Fruit fly (Drosophila melanogaster) whole organism, embryonic: ENCODE measurements around the gene CG31778.

ENCODE experiments used
- Stat92E ChIP-seq, 3 experiments: fragments of >200 bp in 2 of 3; fragments of 200-800 bp in 1 of 3; sonication (Bioruptor generic) in 1 of 3; optimal IDR thresholded peaks; 2 replicates each; lab custom pipeline; 2017 to 2019; ENCODE audit warnings: missing biosample characterization in 3 of 3, missing genetic modification characterization in 3 of 3, mild to moderate bottlenecking in 1 of 3, moderate library complexity in 1 of 3
- dpn ChIP-seq, 2 experiments: fragments of 200-800 bp; sonication (Bioruptor generic); optimal IDR thresholded peaks; 3 replicates each; lab custom pipeline; 2016; ENCODE audit warnings: missing biosample characterization in 2 of 2, missing genetic modification characterization in 2 of 2
- fd102C ChIP-seq: fragments of 200-800 bp; sonication (Bioruptor generic); optimal IDR thresholded peaks from 2 replicates; lab custom pipeline; 2018; ENCODE audit warnings: missing biosample characterization, mild to moderate bottlenecking, missing genetic modification characterization, moderate library complexity
- ken ChIP-seq: fragments of 200-800 bp; sonication (Bioruptor generic); IDR thresholded peaks from 3 replicates; pipeline ENCODE4 v1.3.6; 2022; ENCODE audit warnings: missing biosample characterization, missing genetic modification characterization
- pho ChIP-seq: fragments of 200-800 bp; sonication (Bioruptor generic); optimal IDR thresholded peaks from 2 replicates; lab custom pipeline; 2016; ENCODE audit warnings: missing biosample characterization, missing genetic modification characterization
- slbo ChIP-seq: fragments of 200-800 bp; sonication (Bioruptor generic); IDR thresholded peaks from 2 replicates; pipeline ENCODE4 v1.3.6; 2022; ENCODE audit warnings: missing biosample characterization, missing genetic modification characterization

dm6 chr2L:3717673-3718235, 12.5 kb upstream of the CG31778 start, which contains the start of the genes lectin-24A and Shaw:
- TF ChIP-seq dpn (GFP tag; optimal IDR thresholded peaks at IDR 0.05; lab: Kevin White, UChicago), result no peak
- no peak for TF ChIP-seq pho (GFP tag; lab: Kevin White, UChicago)
- TF ChIP-seq slbo (GFP tag; lab: Robert Waterston, UW), result no peak
- no peak for TF ChIP-seq fd102C
- no peak for TF ChIP-seq ken (GFP tag; lab: Robert Waterston, UW)
- no peak for TF ChIP-seq Stat92E (GFP tag; optimal IDR thresholded peaks at IDR 0.05; lab: Kevin White, UChicago)
